Fruit fly (Drosophila melanogaster) whole organism, embryonic: ENCODE measurements around the gene Cyt-c-d.

Experiments
- Asciz ChIP-seq: fragments of 200-800 bp; sonication (Bioruptor generic); optimal IDR thresholded peaks from 2 replicates; lab custom pipeline; 2017; ENCODE audit warnings: missing biosample characterization, mild to moderate bottlenecking, missing genetic modification characterization, missing genetic modification reagents
- Awh ChIP-seq: fragments of 200-800 bp; sonication (Bioruptor generic); IDR thresholded peaks from 2 replicates; pipeline ENCODE4, ENCODE4 v1.3.6; 2022; ENCODE audit warnings: missing biosample characterization, missing genetic modification characterization
- B-H1 ChIP-seq: fragments of 200-800 bp; sonication (Bioruptor generic); IDR thresholded peaks from 3 replicates; pipeline ENCODE4 v1.3.6; 2022; ENCODE audit warnings: missing biosample characterization, missing genetic modification characterization
- Blimp-1 ChIP-seq: fragments of 200-800 bp; sonication (Bioruptor generic); optimal IDR thresholded peaks from 3 replicates; lab custom pipeline; 2018; ENCODE audit warnings: missing biosample characterization, missing genetic modification characterization, mild to moderate bottlenecking, moderate library complexity, missing genetic modification reagents
- CG10431 ChIP-seq: fragments of 200-800 bp; sonication (Bioruptor generic); optimal IDR thresholded peaks from 3 replicates; lab custom pipeline; 2018; ENCODE audit warnings: missing biosample characterization, mild to moderate bottlenecking, missing genetic modification characterization
- CG11085 ChIP-seq: fragments of 200-800 bp; sonication (Bioruptor generic); IDR thresholded peaks from 2 replicates; pipeline ENCODE4 v1.3.6; 2022; ENCODE audit warnings: missing biosample characterization, missing genetic modification characterization
- CG11398 ChIP-seq: fragments of 200-800 bp; sonication (Bioruptor generic); optimal IDR thresholded peaks from 2 replicates; lab custom pipeline; 2016; ENCODE audit warnings: missing biosample characterization, missing genetic modification characterization
- CG15011 ChIP-seq: fragments of 200-800 bp; sonication (Bioruptor generic); optimal IDR thresholded peaks from 3 replicates; lab custom pipeline; 2018; ENCODE audit warnings: missing biosample characterization, mild to moderate bottlenecking, missing genetic modification characterization
- CG15073 ChIP-seq: fragments of 200-800 bp; sonication (Bioruptor generic); optimal IDR thresholded peaks from 2 replicates; lab custom pipeline; 2016; ENCODE audit warnings: missing biosample characterization, missing genetic modification characterization
- CG1603 ChIP-seq: fragments of 200-800 bp; sonication (Bioruptor generic); optimal IDR thresholded peaks from 2 replicates; lab custom pipeline; 2019; ENCODE audit warnings: missing biosample characterization, mild to moderate bottlenecking, missing genetic modification characterization, moderate library complexity
- CG18599 ChIP-seq: fragments of 200-800 bp; sonication (Bioruptor generic); optimal IDR thresholded peaks from 3 replicates; lab custom pipeline; 2017; ENCODE audit warnings: missing biosample characterization, missing genetic modification characterization, mild to moderate bottlenecking, moderate library complexity, missing genetic modification reagents
- CG31224 ChIP-seq: fragments of 200-800 bp; sonication (Bioruptor generic); IDR thresholded peaks from 2 replicates; pipeline ENCODE4 v1.3.6; 2022; ENCODE audit warnings: missing biosample characterization, missing genetic modification characterization
- CG3163 ChIP-seq: fragments of 200-800 bp; sonication (Bioruptor generic); optimal IDR thresholded peaks from 3 replicates; lab custom pipeline; 2016; ENCODE audit warnings: missing biosample characterization, missing genetic modification characterization
- CG32532 ChIP-seq: fragments of 200-800 bp; sonication (Bioruptor generic); IDR thresholded peaks from 2 replicates; pipeline ENCODE4 v1.3.6; 2022; ENCODE audit warnings: missing biosample characterization, missing genetic modification characterization
- CG4328 ChIP-seq: fragments of 200-800 bp; sonication (Bioruptor generic); optimal IDR thresholded peaks from 3 replicates; lab custom pipeline; 2017; ENCODE audit warnings: missing biosample characterization, missing genetic modification reagents, missing genetic modification characterization
- CG4820 ChIP-seq: fragments of 200-800 bp; sonication (Bioruptor generic); optimal IDR thresholded peaks from 3 replicates; lab custom pipeline; 2016; ENCODE audit warnings: missing biosample characterization, missing genetic modification characterization
- CG6791 ChIP-seq: fragments of 200-800 bp; sonication (Bioruptor generic); IDR thresholded peaks from 3 replicates; pipeline ENCODE4 v1.3.6; 2022; ENCODE audit warnings: missing biosample characterization, missing genetic modification characterization; ENCODE audit not compliant: partially characterized antibody
- CG8388 ChIP-seq: fragments of 200-800 bp; sonication (Bioruptor generic); optimal IDR thresholded peaks from 2 replicates; lab custom pipeline; 2019; ENCODE audit warnings: missing biosample characterization, mild to moderate bottlenecking, missing genetic modification characterization, moderate library complexity
- CG9215 ChIP-seq: fragments of 200-800 bp; sonication (Bioruptor generic); IDR thresholded peaks from 2 replicates; pipeline ENCODE4 v1.3.6; 2022; ENCODE audit warnings: missing biosample characterization, missing genetic modification characterization
- CG9727 ChIP-seq: fragments of 200-800 bp; sonication (Bioruptor generic); optimal IDR thresholded peaks from 3 replicates; lab custom pipeline; 2017; ENCODE audit warnings: missing biosample characterization, mild to moderate bottlenecking, missing genetic modification characterization
- Dad ChIP-seq: fragments of 200-800 bp; sonication (Bioruptor generic); optimal IDR thresholded peaks from 3 replicates; lab custom pipeline; 2016; ENCODE audit warnings: missing biosample characterization, missing genetic modification characterization
- Doc2 ChIP-seq: fragments of 200-800 bp; sonication (Bioruptor generic); IDR thresholded peaks from 2 replicates; pipeline ENCODE4 v1.3.6; 2022; ENCODE audit warnings: missing biosample characterization, missing genetic modification characterization
- Dref ChIP-seq: fragments of 200-800 bp; sonication (Bioruptor generic); IDR thresholded peaks from 2 replicates; pipeline ENCODE4 v1.3.6; 2022; ENCODE audit warnings: missing biosample characterization, missing genetic modification characterization
- ERR ChIP-seq: fragments of 200-800 bp; sonication (Bioruptor generic); optimal IDR thresholded peaks from 2 replicates; lab custom pipeline; 2016; ENCODE audit warnings: missing biosample characterization, missing genetic modification characterization
- Fer1 ChIP-seq: fragments of 200-800 bp; sonication (Bioruptor generic); optimal IDR thresholded peaks from 2 replicates; lab custom pipeline; 2017; ENCODE audit warnings: missing biosample characterization, mild to moderate bottlenecking, missing genetic modification characterization
- Med ChIP-seq: fragments of 200-800 bp; sonication (Bioruptor generic); peaks from one replicate; lab custom pipeline; 2016; ENCODE audit warnings: missing biosample characterization, missing genetic modification characterization, mild to moderate bottlenecking, inconsistent platforms, moderate library complexity
- Neu2 ChIP-seq: fragments of 200-800 bp; sonication (Bioruptor generic); optimal IDR thresholded peaks from 3 replicates; lab custom pipeline; 2016; ENCODE audit warnings: missing biosample characterization, missing genetic modification characterization, borderline replicate concordance
- Nf-YC ChIP-seq: fragments of 200-800 bp; optimal IDR thresholded peaks from 3 replicates; lab custom pipeline; 2019; ENCODE audit warnings: missing biosample characterization, mild to moderate bottlenecking, missing genetic modification characterization, moderate library complexity
- Opbp ChIP-seq: fragments of 200-800 bp; sonication (Bioruptor generic); IDR thresholded peaks from 3 replicates; pipeline ENCODE4 v1.3.6; 2022; ENCODE audit warnings: missing biosample characterization, missing genetic modification characterization; ENCODE audit not compliant: partially characterized antibody
- Side ChIP-seq: fragments of 200-800 bp; sonication (Bioruptor generic); optimal IDR thresholded peaks from 2 replicates; lab custom pipeline; 2016; ENCODE audit warnings: missing biosample characterization, missing genetic modification characterization
- Sry-β ChIP-seq: fragments of 200-800 bp; sonication (Bioruptor generic); optimal IDR thresholded peaks from 2 replicates; lab custom pipeline; 2018; ENCODE audit warnings: missing biosample characterization, mild to moderate bottlenecking, missing genetic modification characterization, moderate library complexity
- ap ChIP-seq: fragments of 200-800 bp; sonication (Bioruptor generic); IDR thresholded peaks from 2 replicates; pipeline ENCODE4 v1.3.6; 2022; ENCODE audit warnings: missing biosample characterization, missing genetic modification characterization
- ase ChIP-seq: fragments of 200-800 bp; sonication (Bioruptor generic); IDR thresholded peaks from 3 replicates; pipeline ENCODE4 v1.3.6; 2022; ENCODE audit warnings: missing biosample characterization, missing genetic modification characterization
- ash1 ChIP-seq: fragments of 200-800 bp; sonication (Bioruptor generic); optimal IDR thresholded peaks from 2 replicates; lab custom pipeline; 2018; ENCODE audit warnings: missing biosample characterization, mild to moderate bottlenecking, missing genetic modification characterization
- bbx ChIP-seq: fragments of 200-800 bp; sonication (Bioruptor generic); IDR thresholded peaks from 2 replicates; pipeline ENCODE4 v1.3.6; 2022; ENCODE audit warnings: missing biosample characterization, missing genetic modification characterization; ENCODE audit not compliant: partially characterized antibody
- cato ChIP-seq: fragments of 200-800 bp; sonication (Bioruptor generic); optimal IDR thresholded peaks from 2 replicates; lab custom pipeline; 2016; ENCODE audit warnings: missing biosample characterization, missing genetic modification characterization, borderline replicate concordance
- dimm ChIP-seq: fragments of 200-800 bp; sonication (Bioruptor generic); IDR thresholded peaks from 2 replicates; pipeline ENCODE4 v1.3.6; 2022; ENCODE audit warnings: missing biosample characterization, missing genetic modification characterization
- dm ChIP-seq: fragments of 200-800 bp; sonication (Bioruptor generic); optimal IDR thresholded peaks from 3 replicates; lab custom pipeline; 2016; ENCODE audit warnings: missing biosample characterization, missing genetic modification characterization
- grn ChIP-seq: fragments of 200-800 bp; sonication (Bioruptor generic); optimal IDR thresholded peaks from 3 replicates; lab custom pipeline; 2017; ENCODE audit warnings: missing biosample characterization, missing genetic modification characterization
- gt ChIP-seq: fragments of 200-800 bp; sonication (Bioruptor generic); IDR thresholded peaks from 2 replicates; pipeline ENCODE4 v1.3.6; 2022; ENCODE audit warnings: missing biosample characterization, missing genetic modification characterization
- jing ChIP-seq: fragments of 200-800 bp; sonication (Bioruptor generic); optimal IDR thresholded peaks from 2 replicates; lab custom pipeline; 2018; ENCODE audit warnings: missing biosample characterization, mild to moderate bottlenecking, missing genetic modification characterization
- klu ChIP-seq: fragments of 200-800 bp; sonication (Bioruptor generic); IDR thresholded peaks from 2 replicates; pipeline ENCODE4 v1.3.6; 2022; ENCODE audit warnings: missing biosample characterization, missing genetic modification characterization
- nau ChIP-seq: fragments of 200-800 bp; sonication (Bioruptor generic); optimal IDR thresholded peaks from 3 replicates; lab custom pipeline; 2017; ENCODE audit warnings: missing biosample characterization, mild to moderate bottlenecking, missing genetic modification characterization, missing genetic modification reagents
- nom ChIP-seq: fragments of 200-800 bp; sonication (Bioruptor generic); optimal IDR thresholded peaks from 2 replicates; lab custom pipeline; 2017; ENCODE audit warnings: missing biosample characterization, missing genetic modification characterization, mild to moderate bottlenecking, moderate library complexity, missing genetic modification reagents
- psq ChIP-seq: fragments of 200-800 bp; sonication (Bioruptor generic); optimal IDR thresholded peaks from 2 replicates; lab custom pipeline; 2017; ENCODE audit warnings: missing biosample characterization, missing genetic modification characterization
- seq ChIP-seq: fragments of 200-800 bp; sonication (Bioruptor generic); IDR thresholded peaks from 2 replicates; pipeline ENCODE4 v1.3.6; 2022; ENCODE audit warnings: missing biosample characterization, missing genetic modification characterization

The Cyt-c-d gene

DNA sequence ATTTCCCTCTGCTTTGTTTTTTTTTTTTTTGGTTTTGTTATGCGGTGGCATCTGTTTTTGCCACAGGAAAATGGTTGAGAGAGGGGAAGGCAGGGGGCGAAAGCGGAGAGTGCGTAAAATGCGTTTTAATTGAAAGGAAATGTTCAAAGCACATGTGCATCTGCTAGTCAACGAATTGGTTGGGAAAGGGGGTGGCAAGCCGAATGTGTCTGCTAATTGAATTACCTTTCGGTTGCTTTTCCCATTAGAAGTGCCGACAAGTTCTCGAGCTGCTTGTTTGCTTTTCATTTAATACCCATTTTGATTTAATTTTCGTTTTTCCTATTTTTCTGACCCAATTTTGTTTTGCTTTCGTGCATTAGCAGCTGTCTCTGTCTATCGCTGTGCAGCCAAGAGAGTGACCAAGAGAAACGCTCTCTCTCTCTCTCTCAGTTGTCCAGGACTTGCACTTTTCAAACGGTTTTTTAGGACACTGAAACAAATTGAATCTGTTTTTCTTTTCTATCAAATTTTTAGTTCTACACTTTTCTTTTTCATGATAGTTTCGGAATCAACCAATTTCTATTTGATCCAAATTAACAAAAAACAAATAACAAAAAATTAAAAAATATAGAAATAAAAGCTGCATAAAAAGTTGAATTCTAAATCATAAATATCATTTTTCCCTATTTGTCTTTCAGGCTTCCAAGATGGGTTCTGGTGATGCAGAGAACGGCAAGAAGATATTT lies 2.9 kb downstream of the Cyt-c-d start (continued):
- TF ChIP-seq ase (no peak), ap (GFP tag; lab: Robert Waterston, UW) (no peak), jing (GFP tag; lab: Kevin White, UChicago) (no peak), Opbp (GFP tag; lab: Robert Waterston, UW) (no peak), Med (GFP tag; lab: Kevin White, UChicago) (no peak), Blimp-1 (no peak), CG1603 (tag; lab: Kevin White, UChicago) (no peak), CG32532 (GFP tag; lab: Robert Waterston, UW) (no peak), CG3163 (GFP tag; lab: Kevin White, UChicago) (no peak)
- TF ChIP-seq, all 482 proteins: peak for 14

DNA sequence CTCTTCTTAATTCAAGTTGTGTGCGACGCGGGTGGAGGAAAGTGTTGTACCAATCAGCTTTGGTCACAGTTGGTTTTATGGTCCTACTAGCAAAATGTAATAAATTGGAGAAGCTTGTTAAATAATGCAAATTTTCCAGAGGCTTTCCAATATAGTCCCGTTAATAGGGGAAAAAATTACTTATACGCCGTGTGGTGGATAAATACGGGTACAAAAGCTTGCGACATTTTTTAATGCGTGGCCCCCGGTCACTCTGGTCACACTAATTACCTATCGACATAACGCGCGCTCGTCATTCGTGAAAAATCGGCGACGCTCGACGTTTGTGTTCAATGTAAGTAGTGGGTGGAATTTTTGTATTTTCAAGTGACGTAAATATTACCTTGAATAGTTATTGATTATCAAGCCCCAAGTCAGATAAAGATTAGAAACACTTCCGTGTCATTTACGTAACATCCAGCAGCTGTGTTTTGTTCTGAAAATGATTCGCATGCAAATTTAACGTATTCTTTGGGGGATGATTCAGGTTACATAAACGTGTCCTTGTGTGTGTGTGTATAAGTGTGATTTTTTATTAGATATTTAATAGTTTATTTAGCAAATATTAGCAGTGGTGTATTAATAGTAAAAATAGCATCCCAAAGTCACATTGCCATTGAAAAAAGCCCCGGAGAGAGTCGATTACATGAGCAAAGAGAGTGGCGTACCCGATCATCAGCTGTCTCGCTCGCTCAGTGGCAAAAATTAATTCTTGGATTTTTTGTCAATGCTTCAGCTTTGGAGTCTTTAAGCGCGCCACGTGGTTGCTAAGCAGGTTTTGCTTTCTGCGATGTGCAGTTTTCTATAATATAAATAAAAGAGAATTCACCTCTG lies 4.2 kb downstream of the Cyt-c-d start, which contains the start of gene Cyt-c-p:
Cyt-c-p (plus strand) TSS at position 290 of the 873 bp plus-strand sequence.
- TF ChIP-seq ERR (GFP tag; lab: Kevin White, UChicago) (peak; percentile 7), cato (GFP tag; lab: Kevin White, UChicago) (no peak), Fer1 (peak; percentile 31), dimm (GFP tag; lab: Robert Waterston, UW) (no peak), CG11398 (GFP tag; lab: Kevin White, UChicago) (no peak), CG31224 (GFP tag; lab: Robert Waterston, UW) (no peak), klu (GFP tag; lab: Robert Waterston, UW) (0 out of 2 replicates have a peak, but pooled peaks have one; percentile 50), CG10431 (GFP tag; lab: Kevin White, UChicago) (peak; percentile 4), CG4820 (GFP tag; lab: Kevin White, UChicago) (no peak), nau (GFP tag; lab: Kevin White, UChicago) (peak; percentile 23), Nf-YC (peak; percentile 55), Dref (GFP tag; lab: Robert Waterston, UW) (peak; percentile 51), CG15073 (GFP tag; lab: Kevin White, UChicago) (no peak), CG9215 (GFP tag; lab: Robert Waterston, UW) (no peak), Sry-β (GFP tag; lab: Kevin White, UChicago) (no peak), B-H1 (no peak), Awh (GFP tag; lab: Robert Waterston, UW) (no peak), psq (GFP tag; lab: Kevin White, UChicago) (no peak), Asciz (peak; percentile 34), Doc2 (no peak), Side (GFP tag; lab: Kevin White, UChicago) (no peak), CG11085 (GFP tag; lab: Robert Waterston, UW) (no peak), seq (GFP tag; lab: Robert Waterston, UW) (0 out of 2 replicates have a peak, but pooled peaks have one; percentile 10), CG8388 (GFP tag; lab: Kevin White, UChicago) (no peak), grn (GFP tag; lab: Kevin White, UChicago) (peak; percentile 34), ash1 (no peak), CG9727 (GFP tag; lab: Kevin White, UChicago) (peak; percentile 44), dm (GFP tag; lab: Kevin White, UChicago) (peak; percentile 52), gt (GFP tag; lab: Robert Waterston, UW) (no peak), CG18599 (peak; percentile 71), Dad (GFP tag; lab: Kevin White, UChicago) (peak; percentile 50), nom (GFP tag; lab: Kevin White, UChicago) (no peak), bbx (GFP tag; lab: Robert Waterston, UW) (peak; percentile 45; the same call in 1 of the 2 replicates), CG15011 (GFP tag; lab: Kevin White, UChicago) (no peak), Neu2 (GFP tag; lab: Kevin White, UChicago) (peak; percentile 86), CG6791 (GFP tag; lab: Robert Waterston, UW) (peak; percentile 53; the same call in 2 of the 3 replicates), CG4328 (no peak), ase (no peak)
